Worm (Caenorhabditis elegans) whole organism, early embryonic: Measurements from ENCODE around the gene C16C8.21.

Source experiments
- aly-1 ChIP-seq: sonication (generic microtip); optimal IDR thresholded peaks from 2 replicates; lab custom pipeline; 2016; ENCODE audit warnings: missing genetic modification characterization, missing compliant biosample characterization
- ama-1 ChIP-seq: fragments of 150-350 bp; optimal IDR thresholded peaks from 2 replicates; lab custom pipeline; 2014
- ceh-13 ChIP-seq: fragments of 200-800 bp; sonication (Bioruptor generic); optimal IDR thresholded peaks from 2 replicates; lab custom pipeline; 2018; ENCODE audit warnings: mild to moderate bottlenecking, missing genetic modification characterization, missing compliant biosample characterization
- ceh-36 ChIP-seq: sonication (generic microtip); optimal IDR thresholded peaks from 2 replicates; lab custom pipeline; 2016; ENCODE audit warnings: missing genetic modification characterization, inconsistent platforms, missing compliant biosample characterization
- ets-7 ChIP-seq: sonication (generic microtip); optimal IDR thresholded peaks from 2 replicates; lab custom pipeline; 2016; ENCODE audit warnings: missing genotype, missing genetic modification characterization, missing compliant biosample characterization
- flt-1 ChIP-seq: fragments of 200-800 bp; sonication (Bioruptor generic); IDR thresholded peaks from 2 replicates; pipeline ENCODE4 v1.3.6; 2022; ENCODE audit warnings: missing genetic modification characterization, missing compliant biosample characterization
- hmg-4 ChIP-seq: fragments of 200-800 bp; sonication (Bioruptor generic); optimal IDR thresholded peaks from 2 replicates; lab custom pipeline; 2018; ENCODE audit warnings: mild to moderate bottlenecking, missing genetic modification characterization, missing compliant biosample characterization
- pes-1 ChIP-seq: fragments of 200-800 bp; sonication (Bioruptor generic); IDR thresholded peaks from 2 replicates; pipeline ENCODE4 v1.3.6; 2022; ENCODE audit warnings: missing genetic modification reagents, missing genetic modification characterization, missing compliant biosample characterization
- scrt-1 ChIP-seq: fragments of 200-800 bp; sonication (Bioruptor generic); IDR thresholded peaks from 2 replicates; pipeline ENCODE4 v1.3.6; 2022; ENCODE audit warnings: missing genetic modification characterization, missing compliant biosample characterization
- tbx-11 ChIP-seq: fragments of 200-800 bp; sonication (Bioruptor generic); IDR thresholded peaks from 2 replicates; pipeline ENCODE4 v1.3.6; 2022; ENCODE audit warnings: missing genetic modification characterization, missing compliant biosample characterization
- tbx-37 ChIP-seq: fragments of 200-800 bp; sonication (Bioruptor generic); conservative IDR thresholded peaks from 2 replicates; pipeline ENCODE4 v1.3.6; 2022; ENCODE audit warnings: missing genetic modification reagents, missing genetic modification characterization, missing compliant biosample characterization
- tra-4 ChIP-seq: sonication (generic microtip); optimal IDR thresholded peaks from 2 replicates; lab custom pipeline; 2017; ENCODE audit warnings: missing genetic modification characterization, missing compliant biosample characterization

DNA sequence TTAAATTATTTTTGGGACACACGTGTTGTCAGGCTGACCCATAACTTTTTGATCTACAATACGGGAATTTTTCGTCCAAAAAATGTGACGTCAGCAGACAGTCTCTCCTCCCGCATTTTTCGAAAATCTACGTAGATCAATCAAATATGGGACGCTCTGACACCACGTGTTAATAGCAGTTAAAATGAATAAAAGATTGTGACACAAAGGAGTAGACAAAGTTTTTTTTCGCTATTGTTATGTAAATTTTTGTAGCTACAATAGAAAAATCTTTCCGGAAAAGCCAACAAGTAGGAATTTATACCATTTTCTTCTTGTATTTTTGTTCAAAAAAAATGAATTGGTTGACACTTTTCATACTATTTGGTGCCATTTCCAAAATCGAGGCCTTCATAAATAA lies 6.6 kb upstream of the C16C8.21 start, which contains the start of gene C16C8.27:
- TF ChIP-seq ama-1 (lab: Kevin White, UChicago) = no peak
- no peak for TF ChIP-seq scrt-1 (GFP tag; lab: Robert Waterston, UW)
- no peak for TF ChIP-seq ets-7 (tag; lab: Kevin White, UChicago)
- TF ChIP-seq flt-1 (GFP tag; lab: Robert Waterston, UW) = no peak
- TF ChIP-seq tbx-37 (GFP tag; lab: Robert Waterston, UW) = no peak
- TF ChIP-seq ceh-36 (tag; lab: Kevin White, UChicago) = no peak
- no peak for TF ChIP-seq tbx-11 (GFP tag; lab: Robert Waterston, UW)
- TF ChIP-seq aly-1 = no peak
- TF ChIP-seq tra-4 = no peak
- no peak for TF ChIP-seq hmg-4 (GFP tag; lab: Kevin White, UChicago)
- no peak for TF ChIP-seq pes-1 (GFP tag; lab: Robert Waterston, UW)
- no peak for TF ChIP-seq ceh-13 (GFP tag; lab: Kevin White, UChicago)
